Worm (Caenorhabditis elegans): Measurements from ENCODE around the gene pap-1.

DNA sequence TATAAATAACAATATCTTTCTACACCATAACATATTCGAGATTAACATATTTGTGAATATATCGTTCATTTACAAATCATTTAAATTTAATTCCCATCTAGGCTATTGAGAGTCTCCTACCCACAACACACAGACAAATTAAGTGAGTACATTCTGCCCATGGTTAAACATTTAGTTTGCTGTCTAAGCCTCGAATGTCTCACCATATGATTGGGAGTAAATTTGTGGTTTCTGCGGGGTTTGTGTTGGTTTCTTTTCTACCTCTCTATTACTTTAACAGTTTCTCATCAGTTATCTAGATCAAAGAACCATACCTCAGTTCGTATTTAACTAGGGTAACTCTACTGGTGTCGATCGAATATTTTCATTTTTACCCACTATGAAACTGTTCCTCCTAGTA is 43.3 kb upstream of the pap-1 start, which contains the start of gene ugt-2:
- TF ChIP-seq T22C8.4 (GFP tag; IDR thresholded peaks at IDR 0.05) = no peak
- no peak for TF ChIP-seq ztf-23 (GFP tag; IDR thresholded peaks at IDR 0.05)
- no peak for TF ChIP-seq cog-1 (tag; optimal IDR thresholded peaks at IDR 0.05)
- TF ChIP-seq tab-1 (GFP tag; IDR thresholded peaks at IDR 0.05) = no peak
- no peak for TF ChIP-seq klf-2 (GFP tag; conservative IDR thresholded peaks at IDR 0.05)

Data from whole organism, midembryonic.